ENCODE assay signal across 1 fruit fly cellular context in the genomic region with DNA sequence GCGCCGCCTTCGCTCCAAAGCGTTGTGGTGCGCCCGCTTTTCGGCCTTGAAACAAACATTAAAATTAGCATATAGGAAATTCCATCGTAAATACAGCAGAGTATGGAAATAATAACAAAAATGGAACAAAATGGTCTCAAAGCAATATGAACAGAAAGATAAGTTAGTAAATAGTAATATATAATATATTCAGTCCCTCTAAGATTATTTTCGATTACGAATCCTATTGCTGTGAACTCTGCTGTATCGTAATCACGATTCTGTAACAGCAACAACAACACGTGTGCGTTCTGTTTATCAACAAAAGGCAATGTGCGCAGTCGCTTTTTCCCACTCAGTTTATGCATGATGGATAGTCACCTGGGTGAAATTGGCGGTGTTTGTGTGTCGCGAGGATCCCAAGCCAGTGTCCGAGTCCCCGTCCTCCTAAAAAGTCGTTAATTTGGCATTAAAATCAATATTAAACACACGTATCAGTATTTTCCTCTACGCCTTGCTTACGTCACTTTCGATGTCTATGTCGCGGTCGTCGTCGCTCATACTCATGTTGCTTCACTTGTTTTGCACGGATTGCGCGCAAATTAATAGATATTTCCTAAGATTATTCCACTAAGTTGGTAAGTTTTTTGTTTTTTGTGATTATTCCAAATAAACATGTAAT.
TF ChIP-seq lines count a peak whose summit lies in the region.

A gene (plus strand): TSS at position 287 of the 661 bp plus-strand sequence.
A gene (plus strand): TSS at position 287 of the 661 bp plus-strand sequence.

TF ChIP-seq in whole organism, embryonic, 481 proteins besides CTCF, POLR2A, EP300 and RAD21 (continued from another document):
- TF ChIP-seq Asciz (GFP tag; optimal IDR thresholded peaks at IDR 0.05; lab: Kevin White, UChicago), result peak; percentile 39
- TF ChIP-seq CG2678 (tag; optimal IDR thresholded peaks at IDR 0.05; lab: Kevin White, UChicago), result peak; percentile 52
- peak; percentile 42 for TF ChIP-seq ind (GFP tag; optimal IDR thresholded peaks at IDR 0.05; lab: Kevin White, UChicago)
- peak; percentile 63 for TF ChIP-seq Xrp1 (GFP tag; IDR thresholded peaks at IDR 0.05; lab: Robert Waterston, UW)
- no peak for TF ChIP-seq unc-4 (GFP tag; IDR thresholded peaks at IDR 0.05; lab: Robert Waterston, UW; ENCODE audit: partially characterized antibody)
- 0 out of 2 replicates have a peak, but pooled peaks have one; percentile 1 for TF ChIP-seq CG5953 (GFP tag; IDR thresholded peaks at IDR 0.05; lab: Robert Waterston, UW)
- peak; percentile 56 for TF ChIP-seq slbo (GFP tag; IDR thresholded peaks at IDR 0.05; lab: Robert Waterston, UW)
- peak; percentile 46; the same call in 2 of the 3 replicates for TF ChIP-seq Aef1 (GFP tag; IDR thresholded peaks at IDR 0.05; lab: Robert Waterston, UW)
- no peak for TF ChIP-seq bowl (GFP tag; IDR thresholded peaks at IDR 0.05; lab: Robert Waterston, UW)
- TF ChIP-seq wdn (GFP tag; IDR thresholded peaks at IDR 0.05; lab: Robert Waterston, UW), result no peak
- peak; percentile 70; the same call in 1 of the 3 replicates for TF ChIP-seq zfh1 (GFP tag; IDR thresholded peaks at IDR 0.05; lab: Robert Waterston, UW)
- peak; percentile 18 for TF ChIP-seq Blimp-1 (GFP tag; optimal IDR thresholded peaks at IDR 0.05; lab: Kevin White, UChicago)
- TF ChIP-seq CG16779 (GFP tag; IDR thresholded peaks at IDR 0.05; lab: Robert Waterston, UW), result no peak
- peak; percentile 25; the same call in 1 of the 2 replicates for TF ChIP-seq E2f1 (GFP tag; IDR thresholded peaks at IDR 0.05; lab: Robert Waterston, UW)
- no peak for TF ChIP-seq HLH54F (GFP tag; optimal IDR thresholded peaks at IDR 0.05; lab: Kevin White, UChicago)
- TF ChIP-seq vnd (GFP tag; IDR thresholded peaks at IDR 0.05; lab: Robert Waterston, UW; ENCODE audit: partially characterized antibody), result no peak
- no peak for TF ChIP-seq pnt (GFP tag; optimal IDR thresholded peaks at IDR 0.05; lab: Kevin White, UChicago)
- no peak for TF ChIP-seq Camta (GFP tag; optimal IDR thresholded peaks at IDR 0.05; lab: Kevin White, UChicago)
- no peak; the same call in 2 of the 3 replicates for TF ChIP-seq Dbx (GFP tag; IDR thresholded peaks at IDR 0.05; lab: Robert Waterston, UW)
- peak; percentile 37 for TF ChIP-seq esg (GFP tag; conservative IDR thresholded peaks at IDR 0.05; lab: Robert Waterston, UW)
- TF ChIP-seq tap (tag; optimal IDR thresholded peaks at IDR 0.05; lab: Kevin White, UChicago), result peak; percentile 24
- peak; percentile 51 for TF ChIP-seq phol (tag; optimal IDR thresholded peaks at IDR 0.05; lab: Kevin White, UChicago)
- TF ChIP-seq psq (GFP tag; optimal IDR thresholded peaks at IDR 0.05; lab: Kevin White, UChicago), result no peak
- TF ChIP-seq CG10321 (GFP tag; IDR thresholded peaks at IDR 0.05; lab: Robert Waterston, UW), result no peak
- TF ChIP-seq CG7357 (GFP tag; IDR thresholded peaks at IDR 0.05; lab: Robert Waterston, UW), result no peak
- no peak for TF ChIP-seq CG8944 (GFP tag; optimal IDR thresholded peaks at IDR 0.05; lab: Kevin White, UChicago)
- no peak for TF ChIP-seq ash1 (GFP tag; optimal IDR thresholded peaks at IDR 0.05; lab: Kevin White, UChicago)
- TF ChIP-seq cas (GFP tag; IDR thresholded peaks at IDR 0.05; lab: Robert Waterston, UW), result no peak
- peak; percentile 52 for TF ChIP-seq Oli (tag; optimal IDR thresholded peaks at IDR 0.05; lab: Kevin White, UChicago)
- TF ChIP-seq repo (GFP tag; optimal IDR thresholded peaks at IDR 0.05; lab: Kevin White, UChicago), result no peak
- TF ChIP-seq CG5180 (GFP tag; optimal IDR thresholded peaks at IDR 0.05; lab: Kevin White, UChicago), result peak; percentile 3
- TF ChIP-seq CG2712 (tag; optimal IDR thresholded peaks at IDR 0.05; lab: Kevin White, UChicago), result peak; percentile 56
- peak; percentile 65 for TF ChIP-seq Rfx (GFP tag; IDR thresholded peaks at IDR 0.05; lab: Robert Waterston, UW)
- no peak for TF ChIP-seq CG10462 (GFP tag; optimal IDR thresholded peaks at IDR 0.05; lab: Kevin White, UChicago)
- TF ChIP-seq CG11456 (GFP tag; IDR thresholded peaks at IDR 0.05; lab: Robert Waterston, UW), result no peak
- no peak for TF ChIP-seq fu2 (GFP tag; optimal IDR thresholded peaks at IDR 0.05; lab: Kevin White, UChicago)
- TF ChIP-seq peb (GFP tag; IDR thresholded peaks at IDR 0.05; lab: Robert Waterston, UW), result no peak
- TF ChIP-seq CG1647 (GFP tag; optimal IDR thresholded peaks at IDR 0.05; lab: Kevin White, UChicago), result no peak
- TF ChIP-seq CG4360 (GFP tag; IDR thresholded peaks at IDR 0.05; lab: Robert Waterston, UW), result peak; percentile 91
- no peak for TF ChIP-seq CG2116 (GFP tag; optimal IDR thresholded peaks at IDR 0.05; lab: Kevin White, UChicago)
- TF ChIP-seq CG2120 (GFP tag; optimal IDR thresholded peaks at IDR 0.05; lab: Kevin White, UChicago), result peak; percentile 32
- peak; percentile 8 for TF ChIP-seq Hsf (GFP tag; optimal IDR thresholded peaks at IDR 0.05; lab: Kevin White, UChicago)
- TF ChIP-seq CG1603 (tag; optimal IDR thresholded peaks at IDR 0.05; lab: Kevin White, UChicago), result peak; percentile 46
- no peak for TF ChIP-seq Sin3A (optimal IDR thresholded peaks at IDR 0.05; lab: Kevin White, UChicago)
- no peak for TF ChIP-seq CG3065 (GFP tag; optimal IDR thresholded peaks at IDR 0.05; lab: Kevin White, UChicago)
- TF ChIP-seq CG32532 (GFP tag; IDR thresholded peaks at IDR 0.05; lab: Robert Waterston, UW), result peak; percentile 82
- no peak for TF ChIP-seq lov (optimal IDR thresholded peaks at IDR 0.05; lab: Kevin White, UChicago)
- no peak for TF ChIP-seq lov (GFP tag; IDR thresholded peaks at IDR 0.05; lab: Robert Waterston, UW)
- no peak for TF ChIP-seq CG32772 (GFP tag; IDR thresholded peaks at IDR 0.05; lab: Robert Waterston, UW)
- no peak for TF ChIP-seq CG1024 (GFP tag; IDR thresholded peaks at IDR 0.05; lab: Robert Waterston, UW)
- peak; percentile 59 for TF ChIP-seq lab (GFP tag; optimal IDR thresholded peaks at IDR 0.05; lab: Kevin White, UChicago)
- no peak for TF ChIP-seq CG12744 (GFP tag; optimal IDR thresholded peaks at IDR 0.05; lab: Kevin White, UChicago)
- TF ChIP-seq Spps (tag; optimal IDR thresholded peaks at IDR 0.05; lab: Kevin White, UChicago), result no peak
- TF ChIP-seq tio (GFP tag; optimal IDR thresholded peaks at IDR 0.05; lab: Kevin White, UChicago), result no peak
- TF ChIP-seq CG11398 (GFP tag; optimal IDR thresholded peaks at IDR 0.05; lab: Kevin White, UChicago), result no peak
- no peak for TF ChIP-seq CG7963 (GFP tag; IDR thresholded peaks at IDR 0.05; lab: Robert Waterston, UW; ENCODE audit: partially characterized antibody)
- TF ChIP-seq trh (GFP tag; optimal IDR thresholded peaks at IDR 0.05; lab: Kevin White, UChicago), result no peak
- TF ChIP-seq gcm2 (GFP tag; optimal IDR thresholded peaks at IDR 0.05; lab: Kevin White, UChicago), result no peak
- TF ChIP-seq grn (GFP tag; optimal IDR thresholded peaks at IDR 0.05; lab: Kevin White, UChicago), result peak; percentile 59
- TF ChIP-seq CG8290 (GFP tag; optimal IDR thresholded peaks at IDR 0.05; lab: Kevin White, UChicago), result no peak
- TF ChIP-seq CG8290 (tag; optimal IDR thresholded peaks at IDR 0.05; lab: Kevin White, UChicago), result peak in 1 of 2 experiments; percentile 52
- no peak for TF ChIP-seq h (optimal IDR thresholded peaks at IDR 0.05; lab: Kevin White, UChicago)
- peak; percentile 39; the same call in 1 of the 2 replicates for TF ChIP-seq ara (GFP tag; IDR thresholded peaks at IDR 0.05; lab: Robert Waterston, UW)
- TF ChIP-seq HHEX (GFP tag; optimal IDR thresholded peaks at IDR 0.05; lab: Kevin White, UChicago), result peak; percentile 49
- TF ChIP-seq CG12071 (GFP tag; optimal IDR thresholded peaks at IDR 0.05; lab: Kevin White, UChicago), result peak; percentile 44
- no peak for TF ChIP-seq Gug (GFP tag; IDR thresholded peaks at IDR 0.05; lab: Robert Waterston, UW)
- TF ChIP-seq kah (GFP tag; optimal IDR thresholded peaks at IDR 0.05; lab: Kevin White, UChicago), result peak; percentile 24
- TF ChIP-seq lola (GFP tag; optimal IDR thresholded peaks at IDR 0.05; lab: Kevin White, UChicago), result peak in 1 of 3 experiments; percentile 6
- no peak for TF ChIP-seq pita (GFP tag; optimal IDR thresholded peaks at IDR 0.05; lab: Kevin White, UChicago)
- peak; percentile 21 for TF ChIP-seq Hr3 (GFP tag; optimal IDR thresholded peaks at IDR 0.05; lab: Kevin White, UChicago)
- peak; percentile 12 for TF ChIP-seq CG6683 (GFP tag; optimal IDR thresholded peaks at IDR 0.05; lab: Kevin White, UChicago)
- TF ChIP-seq NfI (GFP tag; optimal IDR thresholded peaks at IDR 0.05; lab: Kevin White, UChicago), result peak; percentile 30
- TF ChIP-seq D19B (GFP tag; optimal IDR thresholded peaks at IDR 0.05; lab: Kevin White, UChicago), result no peak
- no peak for TF ChIP-seq CG11093 (GFP tag; IDR thresholded peaks at IDR 0.05; lab: Robert Waterston, UW)
- no peak for TF ChIP-seq CG4730 (GFP tag; IDR thresholded peaks at IDR 0.05; lab: Robert Waterston, UW)
- no peak for TF ChIP-seq Gsc (GFP tag; IDR thresholded peaks at IDR 0.05; lab: Robert Waterston, UW)
- no peak for TF ChIP-seq CG7745 (tag; optimal IDR thresholded peaks at IDR 0.05; lab: Kevin White, UChicago)
- peak; percentile 30; the same call in 1 of the 2 replicates for TF ChIP-seq E2f2 (GFP tag; IDR thresholded peaks at IDR 0.05; lab: Robert Waterston, UW)
- TF ChIP-seq Sox100B (GFP tag; optimal IDR thresholded peaks at IDR 0.05; lab: Kevin White, UChicago), result peak; percentile 14
- no peak for TF ChIP-seq fd102C (GFP tag; optimal IDR thresholded peaks at IDR 0.05; lab: Kevin White, UChicago)
- TF ChIP-seq CG30403 (GFP tag; optimal IDR thresholded peaks at IDR 0.05; lab: Kevin White, UChicago), result peak; percentile 34
- TF ChIP-seq knrl (GFP tag; IDR thresholded peaks at IDR 0.05; lab: Robert Waterston, UW; ENCODE audit: partially characterized antibody), result no peak
- peak; percentile 61; the same call in 1 of the 2 replicates for TF ChIP-seq stc (GFP tag; IDR thresholded peaks at IDR 0.05; lab: Robert Waterston, UW)
- peak; percentile 43 for TF ChIP-seq caup (GFP tag; optimal IDR thresholded peaks at IDR 0.05; lab: Kevin White, UChicago; ENCODE audit: severe bottlenecking)
- TF ChIP-seq Fer1 (GFP tag; optimal IDR thresholded peaks at IDR 0.05; lab: Kevin White, UChicago), result peak; percentile 57
- no peak for TF ChIP-seq Dfd (GFP tag; optimal IDR thresholded peaks at IDR 0.05; lab: Kevin White, UChicago)
- peak; percentile 32 for TF ChIP-seq D19A (tag; optimal IDR thresholded peaks at IDR 0.05; lab: Kevin White, UChicago)
- TF ChIP-seq CG12659 (GFP tag; optimal IDR thresholded peaks at IDR 0.05; lab: Kevin White, UChicago), result peak; percentile 31
- TF ChIP-seq twi (tag; optimal IDR thresholded peaks at IDR 0.05; lab: Kevin White, UChicago), result no peak
- no peak for TF ChIP-seq CHES-1-like (GFP tag; optimal IDR thresholded peaks at IDR 0.05; lab: Kevin White, UChicago)
- TF ChIP-seq CG6765 (GFP tag; optimal IDR thresholded peaks at IDR 0.05; lab: Kevin White, UChicago), result peak; percentile 29
- no peak for TF ChIP-seq Stat92E (GFP tag; optimal IDR thresholded peaks at IDR 0.05; lab: Kevin White, UChicago)
- peak; percentile 54 for TF ChIP-seq gem (tag; optimal IDR thresholded peaks at IDR 0.05; lab: Kevin White, UChicago)
- TF ChIP-seq ac (GFP tag; optimal IDR thresholded peaks at IDR 0.05; lab: Kevin White, UChicago), result no peak
- peak; percentile 17 for TF ChIP-seq CG18476 (GFP tag; optimal IDR thresholded peaks at IDR 0.05; lab: Kevin White, UChicago)
- TF ChIP-seq schlank (tag; optimal IDR thresholded peaks at IDR 0.05; lab: Kevin White, UChicago), result no peak
- no peak for TF ChIP-seq CG9817 (tag; optimal IDR thresholded peaks at IDR 0.05; lab: Kevin White, UChicago)
- no peak for TF ChIP-seq CG9797 (GFP tag; optimal IDR thresholded peaks at IDR 0.05; lab: Kevin White, UChicago)
